Worm (Caenorhabditis elegans) whole organism, mixed stage, embryonic: Measurements from ENCODE around the gene grwd-1.

Experiments used
- blmp-1 ChIP-seq: fragments of 150-350 bp; optimal IDR thresholded peaks from 2 replicates; lab custom pipeline; 2014; ENCODE audit warnings: missing biosample characterization, missing genetic modification characterization
- elt-1 ChIP-seq: sonication (generic microtip); optimal IDR thresholded peaks from 2 replicates; lab custom pipeline; 2017; ENCODE audit warnings: missing genetic modification characterization, mild to moderate bottlenecking, missing compliant biosample characterization, antibody characterized with exemption, moderate library complexity, borderline replicate concordance; ENCODE audit not compliant: insufficient read depth
- elt-3 ChIP-seq: fragments of 150-350 bp; optimal IDR thresholded peaks from 2 replicates; lab custom pipeline; 2014; ENCODE audit warnings: missing biosample characterization, missing genetic modification characterization
- ham-2 ChIP-seq: fragments of 200-800 bp; sonication (Bioruptor generic); optimal IDR thresholded peaks from 2 replicates; lab custom pipeline; 2018; ENCODE audit warnings: mild to moderate bottlenecking, missing genetic modification characterization, missing compliant biosample characterization
- mls-2 ChIP-seq: sonication (generic microtip); optimal IDR thresholded peaks from 2 replicates; lab custom pipeline; 2016; ENCODE audit warnings: mild to moderate bottlenecking, missing genetic modification characterization, moderate library complexity, missing compliant biosample characterization
- nhr-28 ChIP-seq: fragments of 150-350 bp; optimal IDR thresholded peaks from 2 replicates; lab custom pipeline; 2014; ENCODE audit warnings: missing biosample characterization, missing genetic modification characterization
- nhr-76 ChIP-seq: sonication (generic microtip); optimal IDR thresholded peaks from 2 replicates; lab custom pipeline; 2017; ENCODE audit warnings: missing biosample characterization, missing genetic modification characterization
- snpc-4 ChIP-seq: fragments of 150-350 bp; optimal IDR thresholded peaks from 2 replicates; lab custom pipeline; 2014; ENCODE audit warnings: missing biosample characterization, missing genetic modification characterization
- unc-62 ChIP-seq: fragments of 150-350 bp; optimal IDR thresholded peaks from 2 replicates; lab custom pipeline; 2014; ENCODE audit warnings: missing biosample characterization, missing genetic modification reagents, missing genetic modification characterization
- ztf-11 ChIP-seq: fragments of 150-350 bp; optimal IDR thresholded peaks from 2 replicates; lab custom pipeline; 2014; ENCODE audit warnings: missing biosample characterization, missing genetic modification characterization

ce11 chrIII:5179166-5179565, 25.9 kb downstream of the grwd-1 start:
- TF ChIP-seq unc-62 (GFP tag; lab: Kevin White, UChicago) (no peak), elt-1 (no peak), mls-2 (tag; lab: Kevin White, UChicago) (no peak), ztf-11 (tag; lab: Kevin White, UChicago) (no peak), nhr-76 (tag; lab: Kevin White, UChicago) (no peak), ham-2 (no peak), nhr-28 (no peak), blmp-1 (tag; lab: Kevin White, UChicago) (no peak), snpc-4 (tag; lab: Kevin White, UChicago) (no peak), elt-3 (no peak)
